Fruit fly (Drosophila melanogaster): Measurements from ENCODE around the gene CG42564.

CG42564 gene

DNA sequence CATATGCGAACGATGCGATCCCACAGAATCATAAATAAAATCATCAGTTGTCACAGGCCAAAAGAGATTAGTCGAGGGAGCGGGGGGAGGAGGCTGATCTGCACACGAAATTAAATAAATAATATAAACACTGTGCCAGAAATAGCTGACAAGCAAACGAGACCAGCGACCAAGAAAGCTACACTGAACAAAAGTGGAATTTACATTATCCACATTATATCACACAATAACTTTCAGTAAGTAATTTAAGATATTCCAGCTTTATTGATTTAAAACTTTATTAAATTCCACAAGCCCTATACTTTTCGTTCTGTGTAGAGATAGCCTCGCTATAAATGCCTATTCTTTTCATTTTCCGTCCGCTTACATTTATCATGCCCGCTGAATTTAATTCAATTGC is 29.9 kb downstream of the CG42564 start (continued):
- TF ChIP-seq CG43689 (GFP tag; IDR thresholded peaks at IDR 0.05), result no peak
- peak; percentile 36 for TF ChIP-seq Dad (GFP tag; optimal IDR thresholded peaks at IDR 0.05)
- TF ChIP-seq CG6272 (GFP tag; IDR thresholded peaks at IDR 0.05), result peak; percentile 47
- TF ChIP-seq vfl (GFP tag; optimal IDR thresholded peaks at IDR 0.05), result no peak
- peak; percentile 66 for TF ChIP-seq CG13624 (GFP tag; optimal IDR thresholded peaks at IDR 0.05)
- TF ChIP-seq CG1529 (GFP tag; optimal IDR thresholded peaks at IDR 0.05), result peak; percentile 69
- TF ChIP-seq Rx (GFP tag; IDR thresholded peaks at IDR 0.05), result peak; percentile 72
- peak; percentile 71 for TF ChIP-seq CG12155 (GFP tag; optimal IDR thresholded peaks at IDR 0.05)
- peak; percentile 77 for TF ChIP-seq CG10979 (tag; optimal IDR thresholded peaks at IDR 0.05)
- peak; percentile 87 for TF ChIP-seq ara (GFP tag; IDR thresholded peaks at IDR 0.05)
- TF ChIP-seq CG5180 (GFP tag; optimal IDR thresholded peaks at IDR 0.05), result peak; percentile 19
- TF ChIP-seq CG4854 (GFP tag; optimal IDR thresholded peaks at IDR 0.05), result peak; percentile 57
- no peak for TF ChIP-seq dimm (GFP tag; IDR thresholded peaks at IDR 0.05)
- TF ChIP-seq vvl (GFP tag; IDR thresholded peaks at IDR 0.05), result peak; percentile 94
- peak; percentile 36 for TF ChIP-seq Bteb2 (GFP tag; optimal IDR thresholded peaks at IDR 0.05)
- peak; percentile 36 for TF ChIP-seq schlank (tag; optimal IDR thresholded peaks at IDR 0.05)
- TF ChIP-seq Lim3 (GFP tag; IDR thresholded peaks at IDR 0.05), result 0 out of 2 replicates have a peak, but pooled peaks have one; percentile 24
- TF ChIP-seq Dfd (GFP tag; optimal IDR thresholded peaks at IDR 0.05), result no peak
- peak; percentile 16 for TF ChIP-seq disco-r (GFP tag; optimal IDR thresholded peaks at IDR 0.05)
- peak; percentile 19 for TF ChIP-seq CTCF (GFP tag; optimal IDR thresholded peaks at IDR 0.05)
- no peak for TF ChIP-seq sima (GFP tag; optimal IDR thresholded peaks at IDR 0.05)
- TF ChIP-seq crc (GFP tag; optimal IDR thresholded peaks at IDR 0.05), result peak; percentile 58
- TF ChIP-seq CG11723 (GFP tag; optimal IDR thresholded peaks at IDR 0.05), result peak; percentile 66
- TF ChIP-seq nau (GFP tag; optimal IDR thresholded peaks at IDR 0.05), result peak; percentile 56
- TF ChIP-seq CG31365 (tag; optimal IDR thresholded peaks at IDR 0.05), result peak; percentile 26
- TF ChIP-seq bcd (GFP tag; optimal IDR thresholded peaks at IDR 0.05), result peak; percentile 76
- TF ChIP-seq CrebB (tag; optimal IDR thresholded peaks at IDR 0.05), result no peak
- no peak for TF ChIP-seq Tbp (GFP tag; optimal IDR thresholded peaks at IDR 0.05)
- TF ChIP-seq cato (GFP tag; optimal IDR thresholded peaks at IDR 0.05; ENCODE audit: borderline replicate concordance), result peak; percentile 67
- peak; percentile 33 for TF ChIP-seq CG10543 (GFP tag; optimal IDR thresholded peaks at IDR 0.05)
- TF ChIP-seq inv (GFP tag; IDR thresholded peaks at IDR 0.05; ENCODE audit: partially characterized antibody), result no peak
- peak; percentile 64 for TF ChIP-seq NfI (GFP tag; optimal IDR thresholded peaks at IDR 0.05)
- peak; percentile 60; the same call in 2 of the 3 replicates for TF ChIP-seq CG11093 (GFP tag; IDR thresholded peaks at IDR 0.05)
- peak; percentile 81 for TF ChIP-seq mam (GFP tag; optimal IDR thresholded peaks at IDR 0.05)
- TF ChIP-seq Ets97D (GFP tag; optimal IDR thresholded peaks at IDR 0.05), result peak; percentile 49
- TF ChIP-seq CG9609 (GFP tag; optimal IDR thresholded peaks at IDR 0.05), result peak; percentile 68
- peak; percentile 87 for TF ChIP-seq esg (GFP tag; conservative IDR thresholded peaks at IDR 0.05)
- TF ChIP-seq CG11247 (GFP tag; IDR thresholded peaks at IDR 0.05), result peak; percentile 85
- peak; percentile 78 for TF ChIP-seq CG14050 (GFP tag; IDR thresholded peaks at IDR 0.05)
- peak; percentile 73 for TF ChIP-seq Fer1 (GFP tag; optimal IDR thresholded peaks at IDR 0.05)
- TF ChIP-seq pum (GFP tag; optimal IDR thresholded peaks at IDR 0.05), result peak; percentile 66
- TF ChIP-seq eyg (GFP tag; optimal IDR thresholded peaks at IDR 0.05), result peak; percentile 28
- TF ChIP-seq CG3163 (GFP tag; optimal IDR thresholded peaks at IDR 0.05), result peak; percentile 35
- TF ChIP-seq CG9215 (GFP tag; IDR thresholded peaks at IDR 0.05), result no peak; the same call in 1 of the 2 replicates
- TF ChIP-seq CG18619 (GFP tag; optimal IDR thresholded peaks at IDR 0.05), result peak; percentile 73
- no peak for TF ChIP-seq vnd (GFP tag; IDR thresholded peaks at IDR 0.05; ENCODE audit: partially characterized antibody)
- peak; percentile 71 for TF ChIP-seq CG1603 (tag; optimal IDR thresholded peaks at IDR 0.05)
- peak; percentile 76 for TF ChIP-seq ind (GFP tag; optimal IDR thresholded peaks at IDR 0.05)
- peak; percentile 50 for TF ChIP-seq CG13123 (GFP tag; optimal IDR thresholded peaks at IDR 0.05)
- TF ChIP-seq HmgZ (tag; optimal IDR thresholded peaks at IDR 0.05), result peak; percentile 67
- no peak for TF ChIP-seq Sin3A (optimal IDR thresholded peaks at IDR 0.05)
- peak; percentile 28 for TF ChIP-seq CG1792 (GFP tag; optimal IDR thresholded peaks at IDR 0.05)
- TF ChIP-seq zfh2 (GFP tag; optimal IDR thresholded peaks at IDR 0.05), result peak; percentile 70

All from whole organism, embryonic.